Worm (Caenorhabditis elegans): ENCODE data around the gene D2062.1.
"Not testable (repeated sequence)": the region's sequence is repeated elsewhere in the genome, so short reads cannot be mapped to it uniquely, and the experiment has no call there.

DNA sequence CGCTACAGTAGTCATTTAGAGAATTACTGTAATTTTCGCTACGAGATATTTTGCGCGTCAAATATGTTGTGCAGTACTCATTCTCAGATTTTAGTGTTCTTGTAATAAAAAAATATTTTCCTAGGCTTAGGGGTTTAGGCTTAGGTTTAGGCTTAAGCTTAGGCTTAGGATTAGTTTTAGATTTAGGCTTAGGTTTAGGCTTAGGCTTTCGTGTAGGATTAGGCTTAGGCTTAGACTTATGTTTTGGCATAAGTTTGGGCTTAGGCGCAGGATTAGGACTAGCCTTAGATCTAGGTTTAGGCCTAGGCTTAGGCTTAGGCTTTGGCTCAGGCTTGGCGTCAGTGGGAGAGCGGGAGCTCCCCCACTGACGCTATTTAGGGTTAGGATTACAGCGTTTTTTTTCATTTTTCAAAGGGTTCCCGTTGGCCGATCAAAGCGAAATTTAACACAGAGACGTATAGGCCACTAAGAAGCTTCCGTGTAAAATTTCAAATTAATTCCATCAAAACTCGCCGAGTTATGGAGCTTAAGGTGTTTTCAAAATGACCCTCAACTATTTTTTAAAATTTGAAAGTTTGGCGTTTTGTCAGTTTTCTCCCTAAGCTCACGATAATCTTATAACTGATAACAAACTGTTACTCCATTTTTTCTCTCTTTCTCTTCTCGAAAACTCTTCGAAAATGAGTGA lies 8.3 kb downstream of the D2062.1 start, which contains the start of gene F22E5.8:
- TF ChIP-seq ccch-3 (GFP tag; optimal IDR thresholded peaks at IDR 0.05); Y56A3A.18 (GFP tag; IDR thresholded peaks at IDR 0.05); ztf-22 (GFP tag; optimal IDR thresholded peaks at IDR 0.05); C06A6.2 (GFP tag; conservative IDR thresholded peaks at IDR 0.05); xnd-1 (tag; optimal IDR thresholded peaks at IDR 0.05); bed-1 (GFP tag; IDR thresholded peaks at IDR 0.05); snpc-3.4 (tag; optimal IDR thresholded peaks at IDR 0.05); mes-4 (tag; optimal IDR thresholded peaks at IDR 0.05); fkh-3 (tag; optimal IDR thresholded peaks at IDR 0.05); efl-1 (GFP tag; optimal IDR thresholded peaks at IDR 0.05); sea-2 (GFP tag; IDR thresholded peaks at IDR 0.05); rpc-1 (optimal IDR thresholded peaks at IDR 0.05); rpc-1 (tag; optimal IDR thresholded peaks at IDR 0.05): not testable (repeated sequence)

Measured in whole organism, young adult.